Worm (Caenorhabditis elegans) whole organism, young adult: ENCODE measurements around the gene php-3.

ENCODE experiments used
- B0336.3 ChIP-seq: fragments of 200-800 bp; sonication (Bioruptor generic); IDR thresholded peaks from 2 replicates; pipeline ENCODE4 v1.3.6; 2022; ENCODE audit warnings: missing genetic modification characterization, missing compliant biosample characterization
- F10E7.11 ChIP-seq: sonication (generic microtip); optimal IDR thresholded peaks from 2 replicates; lab custom pipeline; 2017; ENCODE audit warnings: mild to moderate bottlenecking, missing genetic modification characterization, moderate library complexity, missing compliant biosample characterization
- ama-1 ChIP-seq, 3 experiments: fragments of 150-350 bp in 1 of 3; sonication (generic microtip) in 2 of 3; optimal IDR thresholded peaks; 2 replicates each; lab custom pipeline; 2014 to 2018; ENCODE audit warnings: missing biosample characterization in 2 of 3, missing genetic modification characterization in 2 of 3, missing genetic modification reagents in 2 of 3
- ceh-91 ChIP-seq: fragments of 200-800 bp; sonication (Bioruptor generic); IDR thresholded peaks from 2 replicates; pipeline ENCODE4 v1.3.6; 2022; ENCODE audit warnings: missing genetic modification reagents, missing genetic modification characterization, missing compliant biosample characterization
- dpl-1 ChIP-seq: fragments of 150-350 bp; optimal IDR thresholded peaks from 2 replicates; lab custom pipeline; 2014; ENCODE audit warnings: missing biosample characterization, missing genetic modification reagents, missing genetic modification characterization
- egl-18 ChIP-seq: fragments of 200-800 bp; sonication (Bioruptor generic); IDR thresholded peaks from 2 replicates; pipeline ENCODE4 v1.3.6; 2022; ENCODE audit warnings: missing genetic modification reagents, missing genetic modification characterization, missing compliant biosample characterization
- hmg-1.2 ChIP-seq: fragments of 200-800 bp; sonication (Bioruptor generic); IDR thresholded peaks from 2 replicates; pipeline ENCODE4 v1.3.6; 2022; ENCODE audit warnings: missing genetic modification reagents, missing genetic modification characterization, missing compliant biosample characterization
- lin-35 ChIP-seq, 3 experiments: fragments of 150-350 bp in 2 of 3; sonication (generic microtip) in 1 of 3; optimal IDR thresholded peaks; 2 replicates each; lab custom pipeline; 2014 to 2018; ENCODE audit warnings: missing biosample characterization in 3 of 3, missing genetic modification characterization in 3 of 3, missing genetic modification reagents in 3 of 3
- madf-8 ChIP-seq: fragments of 200-800 bp; sonication (Bioruptor generic); conservative IDR thresholded peaks from 2 replicates; pipeline ENCODE4 v1.3.6; 2022; ENCODE audit warnings: missing genetic modification reagents, missing genetic modification characterization, missing compliant biosample characterization
- mcd-1 ChIP-seq: fragments of 200-800 bp; sonication (Bioruptor generic); IDR thresholded peaks from 2 replicates; pipeline ENCODE4 v1.3.6; 2022; ENCODE audit warnings: missing genetic modification reagents, missing genetic modification characterization, missing compliant biosample characterization
- pbrm-1 ChIP-seq: fragments of 200-800 bp; sonication (Bioruptor generic); IDR thresholded peaks from 2 replicates; pipeline ENCODE4 v1.3.6; 2022; ENCODE audit warnings: missing genetic modification reagents, missing genetic modification characterization, missing compliant biosample characterization
- snpc-4 ChIP-seq, 5 experiments: fragments of 150-350 bp in 1 of 5; sonication (generic microtip) in 4 of 5; optimal IDR thresholded peaks; 2 replicates each; lab custom pipeline; 2014 to 2018; ENCODE audit warnings: missing genetic modification characterization in 5 of 5, missing biosample characterization in 3 of 5, antibody characterized with exemption in 2 of 5, mild to moderate bottlenecking in 2 of 5, missing compliant biosample characterization in 2 of 5, missing genotype in 2 of 5, moderate library complexity in 2 of 5, missing genetic modification reagents in 1 of 5

- TF ChIP-seq B0336.3 (GFP tag; lab: Robert Waterston, UW) = no peak
- TF ChIP-seq F10E7.11 (tag; lab: Kevin White, UChicago) = no peak
- TF ChIP-seq ceh-91 (GFP tag; lab: Robert Waterston, UW) = no peak
- TF ChIP-seq ama-1 (optimal IDR thresholded peaks at IDR 0.05; lab: Kevin White, UChicago) = no peak
- TF ChIP-seq ama-1 (GFP tag; optimal IDR thresholded peaks at IDR 0.05; lab: Kevin White, UChicago) = no peak
- no peak for TF ChIP-seq lin-35 (GFP tag; optimal IDR thresholded peaks at IDR 0.05; lab: Kevin White, UChicago)
- TF ChIP-seq dpl-1 (GFP tag; lab: Kevin White, UChicago) = no peak
- no peak for TF ChIP-seq pbrm-1
- no peak for TF ChIP-seq mcd-1 (GFP tag; lab: Robert Waterston, UW)
- TF ChIP-seq egl-18 = no peak
- TF ChIP-seq madf-8 (GFP tag; lab: Robert Waterston, UW) = no peak
- no peak for TF ChIP-seq hmg-1.2 (GFP tag; lab: Robert Waterston, UW)
- no peak for TF ChIP-seq snpc-4 (GFP tag; optimal IDR thresholded peaks at IDR 0.05; lab: Kevin White, UChicago)
- TF ChIP-seq snpc-4 (tag; optimal IDR thresholded peaks at IDR 0.05; lab: Kevin White, UChicago) = no peak
These were observed 25.1 kb downstream of the php-3 start, which contains the start of gene Y79H2A.3 for ce11 chrIII:12052206-12052605.
